Fruit fly (Drosophila melanogaster) whole organism, embryonic: ENCODE data around the gene PpV.

ENCODE experiments used
- ATbp ChIP-seq: fragments of 200-800 bp; sonication (Bioruptor generic); optimal IDR thresholded peaks from 2 replicates; lab custom pipeline; 2017; ENCODE audit warnings: missing biosample characterization, mild to moderate bottlenecking, missing genetic modification characterization, missing genetic modification reagents
- Bgb ChIP-seq: fragments of 200-800 bp; sonication (Bioruptor generic); IDR thresholded peaks from 2 replicates; pipeline ENCODE4 v1.3.6; 2022; ENCODE audit warnings: missing biosample characterization, missing genetic modification characterization; ENCODE audit not compliant: partially characterized antibody
- CG10274 ChIP-seq: fragments of 200-800 bp; sonication (Bioruptor generic); optimal IDR thresholded peaks from 3 replicates; lab custom pipeline; 2017; ENCODE audit warnings: missing biosample characterization, mild to moderate bottlenecking, missing genetic modification characterization
- CG10366 ChIP-seq: fragments of 200-800 bp; sonication (Bioruptor generic); IDR thresholded peaks from 2 replicates; pipeline ENCODE4 v1.3.6; 2022; ENCODE audit warnings: missing biosample characterization, missing genetic modification characterization
- CG10431 ChIP-seq: fragments of 200-800 bp; sonication (Bioruptor generic); optimal IDR thresholded peaks from 3 replicates; lab custom pipeline; 2018; ENCODE audit warnings: missing biosample characterization, mild to moderate bottlenecking, missing genetic modification characterization
- CG11696 ChIP-seq: fragments of 200-800 bp; sonication (Bioruptor generic); IDR thresholded peaks from 2 replicates; pipeline ENCODE4 v1.3.6; 2022; ENCODE audit warnings: missing biosample characterization, missing genetic modification characterization
- CG13424 ChIP-seq: fragments of 200-800 bp; sonication (Bioruptor generic); optimal IDR thresholded peaks from 2 replicates; lab custom pipeline; 2019; ENCODE audit warnings: missing biosample characterization, mild to moderate bottlenecking, missing genetic modification characterization, moderate library complexity
- CG14014 ChIP-seq: fragments of 200-800 bp; sonication (Bioruptor generic); IDR thresholded peaks from 2 replicates; pipeline ENCODE4 v1.3.6; 2022; ENCODE audit warnings: missing biosample characterization, missing genetic modification characterization
- CG15479 ChIP-seq: fragments of 200-800 bp; sonication (Bioruptor generic); optimal IDR thresholded peaks from 3 replicates; lab custom pipeline; 2019; ENCODE audit warnings: missing biosample characterization, mild to moderate bottlenecking, missing genetic modification characterization, moderate library complexity
- CG17802 ChIP-seq: fragments of 200-800 bp; sonication (Bioruptor generic); optimal IDR thresholded peaks from 2 replicates; lab custom pipeline; 2018; ENCODE audit warnings: missing biosample characterization, mild to moderate bottlenecking, missing genetic modification characterization, moderate library complexity
- CG2116 ChIP-seq: fragments of 200-800 bp; sonication (Bioruptor generic); optimal IDR thresholded peaks from 3 replicates; lab custom pipeline; 2018; ENCODE audit warnings: missing biosample characterization, mild to moderate bottlenecking, missing genetic modification characterization
- CG2875 ChIP-seq: fragments of 200-800 bp; sonication (Bioruptor generic); optimal IDR thresholded peaks from 2 replicates; lab custom pipeline; 2017; ENCODE audit warnings: missing biosample characterization, mild to moderate bottlenecking, missing genetic modification characterization, missing genetic modification reagents
- CG3726 ChIP-seq: fragments of 200-800 bp; sonication (Bioruptor generic); IDR thresholded peaks from 3 replicates; pipeline ENCODE4, ENCODE4 v1.3.6; 2022; ENCODE audit warnings: missing biosample characterization, missing genetic modification characterization
- CG4360 ChIP-seq: fragments of 200-800 bp; sonication (Bioruptor generic); IDR thresholded peaks from 2 replicates; pipeline ENCODE4 v1.3.6; 2022; ENCODE audit warnings: missing biosample characterization, missing genetic modification characterization
- CG5245 ChIP-seq: fragments of 200-800 bp; sonication (Bioruptor generic); optimal IDR thresholded peaks from 3 replicates; lab custom pipeline; 2016; ENCODE audit warnings: missing biosample characterization, missing genetic modification characterization
- CG6854 ChIP-seq: fragments of 200-800 bp; sonication (Bioruptor generic); optimal IDR thresholded peaks from 3 replicates; lab custom pipeline; 2017; ENCODE audit warnings: missing biosample characterization, mild to moderate bottlenecking, missing genetic modification characterization
- CG8281 ChIP-seq: fragments of 200-800 bp; sonication (Bioruptor generic); optimal IDR thresholded peaks from 2 replicates; lab custom pipeline; 2018; ENCODE audit warnings: missing biosample characterization, mild to moderate bottlenecking, missing genetic modification characterization, moderate library complexity
- CG9609 ChIP-seq: fragments of 200-800 bp; sonication (Bioruptor generic); optimal IDR thresholded peaks from 3 replicates; lab custom pipeline; 2016; ENCODE audit warnings: missing biosample characterization, missing genetic modification characterization
- CoRest ChIP-seq: fragments of 200-800 bp; sonication (Bioruptor generic); optimal IDR thresholded peaks from 3 replicates; lab custom pipeline; 2018; ENCODE audit warnings: missing biosample characterization, mild to moderate bottlenecking, missing genetic modification characterization, moderate library complexity
- Dek ChIP-seq: fragments of 200-800 bp; sonication (Bioruptor generic); optimal IDR thresholded peaks from 3 replicates; lab custom pipeline; 2019; ENCODE audit warnings: missing biosample characterization, mild to moderate bottlenecking, missing genetic modification characterization, moderate library complexity
- Fer1 ChIP-seq: fragments of 200-800 bp; sonication (Bioruptor generic); optimal IDR thresholded peaks from 2 replicates; lab custom pipeline; 2017; ENCODE audit warnings: missing biosample characterization, mild to moderate bottlenecking, missing genetic modification characterization
- Fer3 ChIP-seq: fragments of 200-800 bp; sonication (Bioruptor generic); optimal IDR thresholded peaks from 2 replicates; lab custom pipeline; 2018; ENCODE audit warnings: missing biosample characterization, mild to moderate bottlenecking, missing genetic modification characterization, moderate library complexity
- Hr78 ChIP-seq, 2 experiments: fragments of 200-800 bp in 1 of 2; fragments of >200 bp in 1 of 2; sonication (Bioruptor generic) in 1 of 2; optimal IDR thresholded peaks; 2 replicates each; lab custom pipeline; 2017 to 2019; ENCODE audit warnings: missing biosample characterization in 2 of 2, missing genetic modification characterization in 2 of 2, mild to moderate bottlenecking in 1 of 2, moderate library complexity in 1 of 2
- Jarid2 ChIP-seq: fragments of 200-800 bp; sonication (Bioruptor generic); optimal IDR thresholded peaks from 3 replicates; lab custom pipeline; 2017; ENCODE audit warnings: mild to moderate bottlenecking, missing biosample characterization, missing genetic modification reagents, missing genetic modification characterization
- MBD-R2 ChIP-seq: fragments of 200-800 bp; sonication (Bioruptor generic); IDR thresholded peaks from 2 replicates; pipeline ENCODE4 v1.3.6; 2022; ENCODE audit warnings: missing biosample characterization, missing genetic modification characterization
- Oaz ChIP-seq: fragments of 200-800 bp; sonication (Bioruptor generic); IDR thresholded peaks from 2 replicates; pipeline ENCODE4 v1.3.6; 2022; ENCODE audit warnings: missing biosample characterization, missing genetic modification characterization
- Opbp ChIP-seq: fragments of 200-800 bp; sonication (Bioruptor generic); IDR thresholded peaks from 3 replicates; pipeline ENCODE4 v1.3.6; 2022; ENCODE audit warnings: missing biosample characterization, missing genetic modification characterization; ENCODE audit not compliant: partially characterized antibody
- Optix ChIP-seq: fragments of 200-800 bp; sonication (Bioruptor generic); IDR thresholded peaks from 3 replicates; pipeline ENCODE4 v1.3.6; 2022; ENCODE audit warnings: missing biosample characterization, missing genetic modification characterization
- Rx ChIP-seq: fragments of 200-800 bp; sonication (Bioruptor generic); IDR thresholded peaks from 2 replicates; pipeline ENCODE4 v1.3.6; 2022; ENCODE audit warnings: missing biosample characterization, missing genetic modification characterization
- Scr ChIP-seq: fragments of 200-800 bp; sonication (Bioruptor generic); IDR thresholded peaks from 2 replicates; pipeline ENCODE4 v1.3.6; 2022; ENCODE audit warnings: missing biosample characterization, missing genetic modification characterization; ENCODE audit not compliant: partially characterized antibody
- Sry-β ChIP-seq: fragments of 200-800 bp; sonication (Bioruptor generic); optimal IDR thresholded peaks from 2 replicates; lab custom pipeline; 2018; ENCODE audit warnings: missing biosample characterization, mild to moderate bottlenecking, missing genetic modification characterization, moderate library complexity
- TFAM ChIP-seq: fragments of 200-800 bp; sonication (Bioruptor generic); optimal IDR thresholded peaks from 2 replicates; lab custom pipeline; 2017; ENCODE audit warnings: missing biosample characterization, missing genetic modification characterization, inconsistent platforms
- YL-1 ChIP-seq: fragments of 200-800 bp; sonication (Bioruptor generic); optimal IDR thresholded peaks from 3 replicates; lab custom pipeline; 2017; ENCODE audit warnings: missing biosample characterization, mild to moderate bottlenecking, missing genetic modification characterization
- amos ChIP-seq: fragments of 200-800 bp; sonication (Bioruptor generic); IDR thresholded peaks from 2 replicates; pipeline ENCODE4 v1.3.6; 2022; ENCODE audit warnings: missing biosample characterization, missing genetic modification characterization; ENCODE audit not compliant: partially characterized antibody
- az2 ChIP-seq: fragments of 200-800 bp; sonication (Bioruptor generic); optimal IDR thresholded peaks from 3 replicates; lab custom pipeline; 2016; ENCODE audit warnings: missing biosample characterization, missing genetic modification characterization
- bbx ChIP-seq: fragments of 200-800 bp; sonication (Bioruptor generic); IDR thresholded peaks from 2 replicates; pipeline ENCODE4 v1.3.6; 2022; ENCODE audit warnings: missing biosample characterization, missing genetic modification characterization; ENCODE audit not compliant: partially characterized antibody
- br ChIP-seq: fragments of >200 bp; optimal IDR thresholded peaks from 2 replicates; lab custom pipeline; 2017
- dpn ChIP-seq, 2 experiments: fragments of 200-800 bp; sonication (Bioruptor generic); optimal IDR thresholded peaks; 3 replicates each; lab custom pipeline; 2016; ENCODE audit warnings: missing biosample characterization in 2 of 2, missing genetic modification characterization in 2 of 2
- fru ChIP-seq: fragments of >200 bp; optimal IDR thresholded peaks from 2 replicates; lab custom pipeline; 2017
- ken ChIP-seq: fragments of 200-800 bp; sonication (Bioruptor generic); IDR thresholded peaks from 3 replicates; pipeline ENCODE4 v1.3.6; 2022; ENCODE audit warnings: missing biosample characterization, missing genetic modification characterization
- luna ChIP-seq: fragments of 200-800 bp; sonication (Bioruptor generic); optimal IDR thresholded peaks from 2 replicates; lab custom pipeline; 2016; ENCODE audit warnings: missing biosample characterization, missing genetic modification characterization
- nmo ChIP-seq: fragments of 200-800 bp; sonication (Bioruptor generic); optimal IDR thresholded peaks from 2 replicates; lab custom pipeline; 2018; ENCODE audit warnings: missing biosample characterization, mild to moderate bottlenecking, missing genetic modification characterization, moderate library complexity
- p53 ChIP-seq: fragments of 200-800 bp; sonication (Bioruptor generic); optimal IDR thresholded peaks from 2 replicates; lab custom pipeline; 2016; ENCODE audit warnings: missing biosample characterization, missing genetic modification characterization
- pb ChIP-seq: fragments of 200-800 bp; sonication (Bioruptor generic); optimal IDR thresholded peaks from 3 replicates; lab custom pipeline; 2016; ENCODE audit warnings: missing biosample characterization, missing genetic modification characterization
- pzg ChIP-seq: fragments of 200-800 bp; sonication (Bioruptor generic); optimal IDR thresholded peaks from 3 replicates; lab custom pipeline; 2018; ENCODE audit warnings: missing biosample characterization, mild to moderate bottlenecking, missing genetic modification characterization, moderate library complexity
- run ChIP-seq: fragments of 200-800 bp; sonication (Bioruptor generic); optimal IDR thresholded peaks from 3 replicates; lab custom pipeline; 2018; ENCODE audit warnings: missing biosample characterization, mild to moderate bottlenecking, missing genetic modification characterization
- slbo ChIP-seq: fragments of 200-800 bp; sonication (Bioruptor generic); IDR thresholded peaks from 2 replicates; pipeline ENCODE4 v1.3.6; 2022; ENCODE audit warnings: missing biosample characterization, missing genetic modification characterization
- sna ChIP-seq: fragments of 200-800 bp; sonication (Bioruptor generic); IDR thresholded peaks from 2 replicates; pipeline ENCODE4 v1.3.6; 2022; ENCODE audit warnings: missing biosample characterization, missing genetic modification characterization; ENCODE audit not compliant: partially characterized antibody
- sr ChIP-seq: fragments of 200-800 bp; sonication (Bioruptor generic); IDR thresholded peaks from 3 replicates; pipeline ENCODE4 v1.3.6; 2022; ENCODE audit warnings: missing biosample characterization, missing genetic modification characterization
- tup ChIP-seq: fragments of 200-800 bp; sonication (Bioruptor generic); optimal IDR thresholded peaks from 2 replicates; lab custom pipeline; 2016; ENCODE audit warnings: missing biosample characterization, mild to moderate bottlenecking, missing genetic modification characterization, moderate library complexity
- unc-4 ChIP-seq: fragments of 200-800 bp; sonication (Bioruptor generic); IDR thresholded peaks from 2 replicates; pipeline ENCODE4 v1.3.6; 2022; ENCODE audit warnings: missing biosample characterization, missing genetic modification characterization; ENCODE audit not compliant: partially characterized antibody

Gene PpV

dm6 chrX:6361215-6361614 is 11.5 kb downstream of the PpV start (continued):
- TF ChIP-seq CG17802 (tag; lab: Kevin White, UChicago) (no peak), pb (GFP tag; lab: Kevin White, UChicago) (no peak), unc-4 (peak; percentile 27; the same call in 1 of the 2 replicates), CG8281 (tag; lab: Kevin White, UChicago) (no peak), sr (GFP tag; lab: Robert Waterston, UW) (no peak), nmo (GFP tag; lab: Kevin White, UChicago) (no peak), fru (lab: Kevin White, UChicago) (no peak), sna (GFP tag; lab: Robert Waterston, UW) (peak; percentile 65; the same call in 1 of the 2 replicates), Optix (GFP tag; lab: Robert Waterston, UW) (no peak), Opbp (peak; percentile 63; the same call in 2 of the 3 replicates), Scr (peak; percentile 46), CG9609 (GFP tag; lab: Kevin White, UChicago) (no peak), CG14014 (GFP tag; lab: Robert Waterston, UW) (no peak), Oaz (GFP tag; lab: Robert Waterston, UW) (no peak), CG11696 (GFP tag; lab: Robert Waterston, UW) (no peak), Bgb (GFP tag; lab: Robert Waterston, UW) (no peak), Sry-β (GFP tag; lab: Kevin White, UChicago) (no peak), luna (GFP tag; lab: Kevin White, UChicago) (no peak), CG2116 (GFP tag; lab: Kevin White, UChicago) (no peak), az2 (GFP tag; lab: Kevin White, UChicago) (no peak), Hr78 (GFP tag; optimal IDR thresholded peaks at IDR 0.05; lab: Kevin White, UChicago) (no peak), CoRest (tag; lab: Kevin White, UChicago) (no peak), tup (GFP tag; lab: Kevin White, UChicago) (no peak), CG10366 (GFP tag; lab: Robert Waterston, UW) (no peak), CG6854 (GFP tag; lab: Kevin White, UChicago) (no peak), amos (GFP tag; lab: Robert Waterston, UW) (peak; percentile 19; the same call in 1 of the 2 replicates), CG13424 (tag; lab: Kevin White, UChicago) (no peak), run (tag; lab: Kevin White, UChicago) (no peak), br (lab: Kevin White, UChicago) (no peak), MBD-R2 (no peak), CG10431 (GFP tag; lab: Kevin White, UChicago) (no peak), CG3726 (GFP tag; lab: Robert Waterston, UW) (no peak), CG15479 (no peak), ken (GFP tag; lab: Robert Waterston, UW) (no peak), CG10274 (GFP tag; lab: Kevin White, UChicago) (no peak), Fer3 (tag; lab: Kevin White, UChicago) (no peak), bbx (GFP tag; lab: Robert Waterston, UW) (peak; percentile 37; the same call in 1 of the 2 replicates), CG4360 (GFP tag; lab: Robert Waterston, UW) (no peak), CG2875 (no peak), CG5245 (GFP tag; lab: Kevin White, UChicago) (no peak), YL-1 (GFP tag; lab: Kevin White, UChicago) (no peak), Fer1 (no peak), pzg (GFP tag; lab: Kevin White, UChicago) (peak; percentile 14), TFAM (no peak), Jarid2 (GFP tag; lab: Kevin White, UChicago) (no peak), Rx (GFP tag; lab: Robert Waterston, UW) (no peak), slbo (GFP tag; lab: Robert Waterston, UW) (no peak), ATbp (GFP tag; lab: Kevin White, UChicago) (no peak), dpn (GFP tag; optimal IDR thresholded peaks at IDR 0.05; lab: Kevin White, UChicago) (no peak), p53 (GFP tag; lab: Kevin White, UChicago) (no peak), Dek (tag; lab: Kevin White, UChicago) (no peak)
